Worm (Caenorhabditis elegans): Measurements from ENCODE around the gene Y24D9A.7.

DNA sequence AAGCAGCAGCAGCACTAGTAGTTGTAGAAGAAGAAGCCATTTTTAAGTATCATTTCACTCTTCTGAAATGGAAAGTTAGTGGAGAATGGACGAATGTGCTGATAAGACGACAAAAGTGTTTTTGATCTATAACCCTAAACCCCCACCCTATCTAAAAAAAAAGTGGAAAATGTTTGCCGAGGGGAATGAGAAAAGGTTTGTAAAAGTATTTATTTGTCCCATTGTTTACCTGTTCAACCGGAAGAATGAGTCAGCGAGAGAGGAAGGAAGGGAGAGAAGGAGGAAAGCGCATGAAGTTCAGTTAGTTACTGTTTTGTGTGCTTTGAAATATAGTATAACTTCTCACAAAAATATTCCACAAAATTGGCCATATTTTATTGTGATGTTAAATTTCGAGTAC lies 7.9 kb downstream of the Y24D9A.7 start:
- TF ChIP-seq ZK185.1 (tag; optimal IDR thresholded peaks at IDR 0.05; ENCODE audit: poor library complexity, severe bottlenecking) (no peak), Y95B8A.8 (GFP tag; IDR thresholded peaks at IDR 0.05) (no peak), snpc-1.3 (tag; optimal IDR thresholded peaks at IDR 0.05; ENCODE audit: insufficient read depth) (no peak), F57C9.4 (tag; optimal IDR thresholded peaks at IDR 0.05) (no peak), ccch-3 (GFP tag; optimal IDR thresholded peaks at IDR 0.05) (no peak), hsf-1 (GFP tag; IDR thresholded peaks at IDR 0.05) (no peak), him-1 (tag; optimal IDR thresholded peaks at IDR 0.05) (no peak), rec-8 (tag; optimal IDR thresholded peaks at IDR 0.05) (no peak), madf-6 (GFP tag; IDR thresholded peaks at IDR 0.05) (no peak)

Measured in whole organism, young adult.